Fruit fly (Drosophila melanogaster): ENCODE results near the gene spz.

- no peak for TF ChIP-seq CG14655 (GFP tag; optimal IDR thresholded peaks at IDR 0.05)
- no peak for TF ChIP-seq D1 (tag; optimal IDR thresholded peaks at IDR 0.05)
- TF ChIP-seq CG4496 (GFP tag; IDR thresholded peaks at IDR 0.05): no peak
- TF ChIP-seq EcR (GFP tag; optimal IDR thresholded peaks at IDR 0.05): no peak
- no peak for TF ChIP-seq CG13204 (GFP tag; optimal IDR thresholded peaks at IDR 0.05)
- no peak for TF ChIP-seq CG32121 (GFP tag; IDR thresholded peaks at IDR 0.05)
- TF ChIP-seq CG8301 (tag; optimal IDR thresholded peaks at IDR 0.05): no peak
- no peak for TF ChIP-seq Pif1A (GFP tag; optimal IDR thresholded peaks at IDR 0.05)
- no peak for TF ChIP-seq gl (tag; optimal IDR thresholded peaks at IDR 0.05)
- TF ChIP-seq CG8159 (tag; optimal IDR thresholded peaks at IDR 0.05): no peak
- TF ChIP-seq rn (GFP tag; IDR thresholded peaks at IDR 0.05): no peak
- no peak for TF ChIP-seq CG12605 (GFP tag; IDR thresholded peaks at IDR 0.05)
- TF ChIP-seq Snoo (tag; optimal IDR thresholded peaks at IDR 0.05): no peak
- no peak for TF ChIP-seq CG9948 (tag; optimal IDR thresholded peaks at IDR 0.05)
These were observed 35.6 kb upstream of the spz start for dm6 chr3R:27105439-27105838.

Data from whole organism, pupa.